Fruit fly (Drosophila melanogaster): ENCODE measurements around the gene Marcal1.
A peak's percentile ranks its signal among the peaks of the same experiment; 100 is the strongest.

Marcal1 gene

DNA sequence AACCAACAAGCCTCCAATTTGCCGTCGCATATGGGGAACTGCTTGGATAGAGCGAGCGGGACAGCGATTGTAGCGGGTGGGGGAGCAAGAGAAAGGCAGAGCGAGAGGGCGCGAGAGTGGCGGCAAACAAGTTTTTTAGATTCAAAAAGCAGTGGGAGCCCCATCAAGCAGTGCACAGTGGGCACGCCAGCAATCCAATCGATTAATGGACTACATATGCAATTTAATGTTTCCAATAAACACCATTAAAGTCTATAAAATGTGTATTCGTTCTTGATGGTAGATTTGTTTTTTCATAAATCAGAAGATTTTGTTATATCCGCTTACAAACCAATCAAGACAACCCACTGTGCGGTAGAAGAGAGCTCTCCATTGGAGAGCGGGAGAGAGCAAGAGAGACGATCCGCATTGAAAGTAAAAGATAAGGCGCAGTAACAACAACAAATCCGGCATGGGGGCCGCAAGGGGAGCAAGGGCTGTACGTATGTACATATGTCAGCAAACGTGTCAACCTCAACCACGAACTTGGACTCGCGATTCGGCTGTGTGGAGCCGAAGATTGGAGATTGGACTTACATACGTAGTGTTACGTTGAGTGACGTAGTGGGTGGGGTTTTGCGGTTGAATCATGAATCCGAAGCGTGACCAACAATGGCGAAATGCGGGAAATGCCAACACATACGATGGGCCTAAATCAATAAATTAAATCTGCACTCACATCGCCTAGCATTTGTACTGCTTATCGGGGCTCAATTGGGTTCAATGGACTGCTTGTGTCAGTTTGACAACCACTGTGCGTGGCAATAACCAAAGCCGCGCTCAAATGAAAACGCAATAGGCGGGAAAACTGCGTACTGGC lies 42.3 kb downstream of the Marcal1 start (continued):
- TF ChIP-seq ftz-f1 (GFP tag; optimal IDR thresholded peaks at IDR 0.05): peak; percentile 88
- TF ChIP-seq danr (GFP tag; IDR thresholded peaks at IDR 0.05): peak; percentile 99
- peak; percentile 81 for TF ChIP-seq Sry-δ (GFP tag; optimal IDR thresholded peaks at IDR 0.05)
- TF ChIP-seq CG11504 (tag; optimal IDR thresholded peaks at IDR 0.05): peak; percentile 98
- peak; percentile 65 for TF ChIP-seq CG16813 (GFP tag; IDR thresholded peaks at IDR 0.05; ENCODE audit: partially characterized antibody)
- peak; percentile 99 for TF ChIP-seq CG16863 (GFP tag; optimal IDR thresholded peaks at IDR 0.05)
- TF ChIP-seq aop (GFP tag; IDR thresholded peaks at IDR 0.05): peak; percentile 96
- peak; percentile 100 for TF ChIP-seq sisA (GFP tag; IDR thresholded peaks at IDR 0.05)
- peak; percentile 99 for TF ChIP-seq otp (GFP tag; IDR thresholded peaks at IDR 0.05)
- TF ChIP-seq CG8924 (tag; optimal IDR thresholded peaks at IDR 0.05): peak; percentile 99
- TF ChIP-seq CG4360 (GFP tag; IDR thresholded peaks at IDR 0.05): peak; percentile 92
- peak; percentile 99 for TF ChIP-seq CG7839 (tag; optimal IDR thresholded peaks at IDR 0.05)
- peak; percentile 99 for TF ChIP-seq tx (GFP tag; optimal IDR thresholded peaks at IDR 0.05)
- TF ChIP-seq CG15073 (GFP tag; optimal IDR thresholded peaks at IDR 0.05): peak; percentile 91
- TF ChIP-seq ap (GFP tag; IDR thresholded peaks at IDR 0.05): peak; percentile 99
- TF ChIP-seq PHDP (tag; optimal IDR thresholded peaks at IDR 0.05): peak; percentile 99
- TF ChIP-seq CG2116 (GFP tag; optimal IDR thresholded peaks at IDR 0.05): peak; percentile 88
- TF ChIP-seq CG4730 (GFP tag; IDR thresholded peaks at IDR 0.05): peak; percentile 99
- peak; percentile 87 for TF ChIP-seq Adf1 (GFP tag; IDR thresholded peaks at IDR 0.05)
- peak; percentile 99 for TF ChIP-seq Camta (GFP tag; optimal IDR thresholded peaks at IDR 0.05)
- peak; percentile 99 for TF ChIP-seq HmgZ (tag; optimal IDR thresholded peaks at IDR 0.05)
- TF ChIP-seq Dfd (GFP tag; optimal IDR thresholded peaks at IDR 0.05): peak; percentile 58 to 81
- TF ChIP-seq CG11560 (tag; IDR thresholded peaks at IDR 0.05): peak; percentile 94
- peak; percentile 99 for TF ChIP-seq B-H1 (GFP tag; IDR thresholded peaks at IDR 0.05)
- TF ChIP-seq CG9215 (GFP tag; IDR thresholded peaks at IDR 0.05): peak; percentile 98
- TF ChIP-seq Hey (tag; optimal IDR thresholded peaks at IDR 0.05): peak; percentile 87
- peak; percentile 99 for TF ChIP-seq Hsf (GFP tag; optimal IDR thresholded peaks at IDR 0.05)
- peak; percentile 98 for TF ChIP-seq MTF-1 (GFP tag; optimal IDR thresholded peaks at IDR 0.05; ENCODE audit: borderline replicate concordance)
- peak; percentile 94 for TF ChIP-seq CG10274 (GFP tag; optimal IDR thresholded peaks at IDR 0.05)
- no peak for TF ChIP-seq pita (GFP tag; optimal IDR thresholded peaks at IDR 0.05)
- peak; percentile 97 for TF ChIP-seq nerfin-1 (tag; optimal IDR thresholded peaks at IDR 0.05)
- TF ChIP-seq trh (GFP tag; optimal IDR thresholded peaks at IDR 0.05): peak; percentile 98
- TF ChIP-seq CG7372 (GFP tag; IDR thresholded peaks at IDR 0.05): peak; percentile 99
- peak; percentile 99 for TF ChIP-seq pum (GFP tag; optimal IDR thresholded peaks at IDR 0.05)
- peak; percentile 99 for TF ChIP-seq ATbp (GFP tag; optimal IDR thresholded peaks at IDR 0.05)
- TF ChIP-seq CG12219 (GFP tag; optimal IDR thresholded peaks at IDR 0.05): peak; percentile 99
- peak; percentile 99 for TF ChIP-seq Six4 (GFP tag; optimal IDR thresholded peaks at IDR 0.05)
- TF ChIP-seq CG15269 (tag; optimal IDR thresholded peaks at IDR 0.05): peak; percentile 99
- TF ChIP-seq Tbp (GFP tag; optimal IDR thresholded peaks at IDR 0.05): no peak
- peak; percentile 39; the same call in 1 of the 2 replicates for TF ChIP-seq Scr (GFP tag; IDR thresholded peaks at IDR 0.05; ENCODE audit: partially characterized antibody)
- peak; percentile 98 for TF ChIP-seq CG10462 (GFP tag; optimal IDR thresholded peaks at IDR 0.05)
- peak; percentile 99 for TF ChIP-seq dmrt11E (tag; optimal IDR thresholded peaks at IDR 0.05)
- peak; percentile 97 for TF ChIP-seq CG1024 (GFP tag; IDR thresholded peaks at IDR 0.05)
- no peak for TF ChIP-seq Abd-B (GFP tag; optimal IDR thresholded peaks at IDR 0.05)
- TF ChIP-seq Ets97D (GFP tag; optimal IDR thresholded peaks at IDR 0.05): peak; percentile 94
- TF ChIP-seq sr (GFP tag; IDR thresholded peaks at IDR 0.05): peak; percentile 98
- TF ChIP-seq Ada2b (GFP tag; IDR thresholded peaks at IDR 0.05): peak; percentile 99
- peak; percentile 98 for TF ChIP-seq CG11695 (GFP tag; IDR thresholded peaks at IDR 0.05)
- peak; percentile 99 for TF ChIP-seq H2.0 (GFP tag; IDR thresholded peaks at IDR 0.05)
- TF ChIP-seq schlank (tag; optimal IDR thresholded peaks at IDR 0.05): peak; percentile 96

All from whole organism, embryonic.